Worm (Caenorhabditis elegans) whole organism, L4 larva: ENCODE results near the gene F35E8.1.
A peak's percentile ranks its signal among the peaks of the same experiment; 100 is the strongest.

Source experiments
- F10B5.3 ChIP-seq: sonication (generic microtip); optimal IDR thresholded peaks from 2 replicates; lab custom pipeline; 2016; ENCODE audit warnings: mild to moderate bottlenecking, missing genetic modification characterization, missing compliant biosample characterization
- F26F4.8 ChIP-seq: fragments of 200-800 bp; sonication (Bioruptor generic); conservative IDR thresholded peaks from 2 replicates; pipeline ENCODE4 v1.3.6; 2022; ENCODE audit warnings: missing genetic modification characterization, missing compliant biosample characterization
- R02D3.7 ChIP-seq: fragments of 150-350 bp; sonication (generic microtip); optimal IDR thresholded peaks from 3 replicates; lab custom pipeline; 2014; ENCODE audit warnings: missing biosample characterization, missing genetic modification characterization
- T20F7.1 ChIP-seq: fragments of 200-800 bp; sonication (Bioruptor generic); optimal IDR thresholded peaks from 2 replicates; lab custom pipeline; 2018; ENCODE audit warnings: mild to moderate bottlenecking, missing genetic modification characterization, missing compliant biosample characterization
- ZK337.2 ChIP-seq: fragments of 200-800 bp; sonication (Bioruptor generic); IDR thresholded peaks from 2 replicates; pipeline ENCODE4 v1.3.6; 2022; ENCODE audit warnings: missing genetic modification reagents, missing genetic modification characterization, missing compliant biosample characterization
- arid-1 ChIP-seq: fragments of 200-800 bp; sonication (Bioruptor generic); conservative IDR thresholded peaks from 2 replicates; pipeline ENCODE4 v1.3.6; 2022; ENCODE audit warnings: missing genetic modification reagents, missing genetic modification characterization, missing compliant biosample characterization
- ceh-32 ChIP-seq: sonication (generic microtip); optimal IDR thresholded peaks from 2 replicates; lab custom pipeline; 2016; ENCODE audit warnings: mild to moderate bottlenecking, missing genetic modification characterization, missing compliant biosample characterization; ENCODE audit not compliant: poor library complexity
- ceh-44 ChIP-seq: fragments of 200-800 bp; sonication (Bioruptor generic); IDR thresholded peaks from 2 replicates; pipeline ENCODE4 v1.3.6; 2022; ENCODE audit warnings: missing genetic modification reagents, missing genetic modification characterization, missing compliant biosample characterization
- ceh-62 ChIP-seq: sonication (generic microtip); optimal IDR thresholded peaks from 2 replicates; lab custom pipeline; 2017; ENCODE audit warnings: missing biosample characterization, missing genetic modification characterization
- ces-1 ChIP-seq: fragments of 150-350 bp; sonication (generic microtip); optimal IDR thresholded peaks from 4 replicates; lab custom pipeline; 2014; ENCODE audit warnings: missing biosample characterization, missing genetic modification reagents, missing genetic modification characterization
- daf-16 ChIP-seq, 3 experiments: sonication (generic microtip); optimal IDR thresholded peaks; 2 replicates each; lab custom pipeline; 2016 to 2017; ENCODE audit warnings: missing genetic modification characterization in 3 of 3, missing genetic modification reagents in 3 of 3, mild to moderate bottlenecking in 2 of 3, missing compliant biosample characterization in 2 of 3, missing biosample characterization in 1 of 3, moderate library complexity in 1 of 3
- dmd-6 ChIP-seq: fragments of 200-800 bp; sonication (Bioruptor generic); IDR thresholded peaks from 2 replicates; pipeline ENCODE4 v1.3.6; 2022; ENCODE audit warnings: missing genetic modification reagents, missing genetic modification characterization, missing compliant biosample characterization
- dmd-9 ChIP-seq: fragments of 200-800 bp; sonication (Bioruptor generic); IDR thresholded peaks from 2 replicates; pipeline ENCODE4 v1.3.6; 2022; ENCODE audit warnings: missing genetic modification reagents, missing genetic modification characterization, missing compliant biosample characterization
- dve-1 ChIP-seq: sonication (generic microtip); optimal IDR thresholded peaks from 2 replicates; lab custom pipeline; 2017; ENCODE audit warnings: antibody characterized with exemption, mild to moderate bottlenecking, missing genetic modification characterization, missing compliant biosample characterization; ENCODE audit not compliant: insufficient read depth
- fkh-10 ChIP-seq: fragments of 150-350 bp; optimal IDR thresholded peaks from 2 replicates; lab custom pipeline; 2014; ENCODE audit warnings: missing biosample characterization, missing genetic modification reagents, missing genetic modification characterization
- hif-1 ChIP-seq, 2 experiments: sonication (generic microtip); optimal IDR thresholded peaks; 2 replicates each; lab custom pipeline; 2016 to 2017; ENCODE audit warnings: missing compliant biosample characterization in 2 of 2, missing genetic modification characterization in 2 of 2, missing genetic modification reagents in 2 of 2, missing genotype in 2 of 2, mild to moderate bottlenecking in 1 of 2
- hlh-11 ChIP-seq: fragments of 200-800 bp; sonication (Bioruptor generic); optimal IDR thresholded peaks from 2 replicates; lab custom pipeline; 2018; ENCODE audit warnings: mild to moderate bottlenecking, missing genetic modification characterization, missing compliant biosample characterization
- jun-1 ChIP-seq: fragments of 150-350 bp; optimal IDR thresholded peaks from 2 replicates; lab custom pipeline; 2014; ENCODE audit warnings: missing biosample characterization, missing genetic modification reagents, missing genetic modification characterization
- lim-7 ChIP-seq: fragments of 200-800 bp; sonication (Bioruptor generic); IDR thresholded peaks from 2 replicates; pipeline ENCODE4 v1.3.6; 2022; ENCODE audit warnings: missing genetic modification characterization, missing compliant biosample characterization
- lin-15B ChIP-seq: fragments of 150-350 bp; sonication (generic microtip); optimal IDR thresholded peaks from 3 replicates; lab custom pipeline; 2014; ENCODE audit warnings: missing biosample characterization, missing genetic modification characterization
- lin-38 ChIP-seq: fragments of 200-800 bp; sonication (Bioruptor generic); IDR thresholded peaks from 2 replicates; pipeline ENCODE4 v1.3.6; 2022; ENCODE audit warnings: missing genetic modification reagents, missing genetic modification characterization, missing compliant biosample characterization
- lir-3 ChIP-seq: sonication (generic microtip); optimal IDR thresholded peaks from 2 replicates; lab custom pipeline; 2016; ENCODE audit warnings: mild to moderate bottlenecking, missing genetic modification characterization, missing compliant biosample characterization
- lsy-2 ChIP-seq, 2 experiments: fragments of 150-350 bp in 1 of 2; sonication (generic microtip) in 1 of 2; optimal IDR thresholded peaks; 2 replicates each; lab custom pipeline; 2014 to 2017; ENCODE audit warnings: missing biosample characterization in 2 of 2, missing genetic modification characterization in 2 of 2
- mdl-1 ChIP-seq, 2 experiments: fragments of 150-350 bp in 1 of 2; sonication (generic microtip) in 1 of 2; optimal IDR thresholded peaks; 2 replicates each; lab custom pipeline; 2014 to 2017; ENCODE audit warnings: missing biosample characterization in 2 of 2, missing genetic modification characterization in 2 of 2
- nhr-28 ChIP-seq: fragments of 150-350 bp; optimal IDR thresholded peaks from 2 replicates; lab custom pipeline; 2014; ENCODE audit warnings: missing biosample characterization, missing genetic modification characterization
- nhr-41 ChIP-seq: fragments of 200-800 bp; sonication (Bioruptor generic); IDR thresholded peaks from 2 replicates; pipeline ENCODE4 v1.3.6; 2022; ENCODE audit warnings: missing genetic modification reagents, missing genetic modification characterization, missing compliant biosample characterization
- nhr-48 ChIP-seq: sonication (generic microtip); optimal IDR thresholded peaks from 2 replicates; lab custom pipeline; 2016; ENCODE audit warnings: mild to moderate bottlenecking, missing genetic modification characterization, missing compliant biosample characterization
- pha-4 ChIP-seq, 2 experiments: fragments of 150-350 bp in 1 of 2; fragments of 200-800 bp in 1 of 2; sonication (Bioruptor generic) in 1 of 2; IDR thresholded peaks in 1 of 2; optimal IDR thresholded peaks in 1 of 2; 2 replicates each; pipeline versions ENCODE4 v1.3.6 to Lab custom; 2014 to 2022; ENCODE audit warnings: missing genetic modification characterization in 2 of 2, missing genetic modification reagents in 2 of 2, missing biosample characterization in 1 of 2, missing compliant biosample characterization in 1 of 2
- php-3 ChIP-seq: fragments of 200-800 bp; sonication (Bioruptor generic); IDR thresholded peaks from 2 replicates; pipeline ENCODE4 v1.3.6; 2022; ENCODE audit warnings: missing genetic modification reagents, missing genetic modification characterization, missing compliant biosample characterization
- sdz-12 ChIP-seq: fragments of 200-800 bp; sonication (Bioruptor generic); optimal IDR thresholded peaks from 2 replicates; lab custom pipeline; 2018; ENCODE audit warnings: mild to moderate bottlenecking, missing genetic modification characterization, missing compliant biosample characterization
- skn-1 ChIP-seq: fragments of 150-350 bp; optimal IDR thresholded peaks from 2 replicates; lab custom pipeline; 2014; ENCODE audit warnings: missing biosample characterization, missing genetic modification characterization
- snpc-4 ChIP-seq: fragments of 150-350 bp; optimal IDR thresholded peaks from 2 replicates; lab custom pipeline; 2014; ENCODE audit warnings: missing biosample characterization, missing genetic modification characterization
- spr-1 ChIP-seq: sonication (generic microtip); optimal IDR thresholded peaks from 2 replicates; lab custom pipeline; 2016; ENCODE audit warnings: mild to moderate bottlenecking, missing genetic modification characterization, missing compliant biosample characterization
- spr-3 ChIP-seq: fragments of 200-800 bp; sonication (Bioruptor generic); optimal IDR thresholded peaks from 2 replicates; lab custom pipeline; 2018; ENCODE audit warnings: mild to moderate bottlenecking, missing genetic modification characterization, missing compliant biosample characterization
- tag-97 ChIP-seq: fragments of 200-800 bp; sonication (Bioruptor generic); IDR thresholded peaks from 2 replicates; pipeline ENCODE4 v1.3.6; 2022; ENCODE audit warnings: missing genetic modification characterization, missing compliant biosample characterization
- unc-62 ChIP-seq, 3 experiments: fragments of 150-350 bp in 1 of 3; sonication (generic microtip); optimal IDR thresholded peaks in 2 of 3; peaks in 1 of 3; 1 replicate in 1 of 3; 2 replicates in 2 of 3; lab custom pipeline; 2014 to 2017; ENCODE audit warnings: missing biosample characterization in 3 of 3, missing genetic modification characterization in 3 of 3, missing genetic modification reagents in 3 of 3, missing genotype in 1 of 3
- zag-1 ChIP-seq: fragments of 150-350 bp; optimal IDR thresholded peaks from 2 replicates; lab custom pipeline; 2014; ENCODE audit warnings: missing biosample characterization, missing genetic modification characterization

The F35E8.1 gene

DNA sequence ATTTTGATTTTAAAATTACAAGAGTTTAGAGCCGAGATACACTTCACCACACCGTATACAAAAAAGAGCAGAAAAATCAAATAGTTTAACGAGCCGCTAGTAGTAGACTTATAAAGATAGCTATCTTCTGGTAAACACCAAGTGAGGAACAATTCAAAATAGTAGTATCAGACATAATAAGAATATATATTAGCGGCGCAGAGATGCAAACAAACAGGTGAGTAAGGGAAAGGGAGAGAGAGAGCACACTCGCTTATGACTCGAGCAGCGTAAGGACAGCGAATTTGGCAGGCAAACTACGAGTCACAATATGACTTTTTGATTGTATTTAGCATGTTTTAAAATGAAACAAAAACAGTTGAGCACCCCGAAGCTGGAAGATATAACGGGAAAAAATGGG, 14.2 kb downstream of the F35E8.1 start (continued):
- TF ChIP-seq mdl-1 (tag; optimal IDR thresholded peaks at IDR 0.05; lab: Kevin White, UChicago) = no peak
- no peak for TF ChIP-seq lir-3 (tag; lab: Kevin White, UChicago)
- no peak for TF ChIP-seq pha-4 (GFP tag; IDR thresholded peaks at IDR 0.05; lab: Robert Waterston, UW)
- TF ChIP-seq pha-4 (tag; optimal IDR thresholded peaks at IDR 0.05; lab: Kevin White, UChicago) = peak; percentile 43
- no peak for TF ChIP-seq lin-15B (tag; lab: Kevin White, UChicago)
- TF ChIP-seq lim-7 (GFP tag; lab: Robert Waterston, UW) = no peak
- no peak for TF ChIP-seq R02D3.7 (tag; lab: Kevin White, UChicago)
- TF ChIP-seq dmd-9 = no peak
- no peak for TF ChIP-seq F26F4.8 (GFP tag; lab: Robert Waterston, UW)
- TF ChIP-seq ceh-62 (tag; lab: Kevin White, UChicago) = no peak
- TF ChIP-seq unc-62 (GFP tag; optimal IDR thresholded peaks at IDR 0.05 in 1 of 2; lab: Kevin White, UChicago) = no peak
- no peak for TF ChIP-seq unc-62 (tag; optimal IDR thresholded peaks at IDR 0.05; lab: Kevin White, UChicago)
- TF ChIP-seq ZK337.2 (GFP tag; lab: Robert Waterston, UW) = no peak
- no peak for TF ChIP-seq nhr-48 (tag; lab: Kevin White, UChicago)
- peak; percentile 61 for TF ChIP-seq dmd-6
- TF ChIP-seq arid-1 (GFP tag; lab: Robert Waterston, UW) = no peak
- peak; percentile 59 for TF ChIP-seq dve-1 (tag; lab: Kevin White, UChicago)
- no peak for TF ChIP-seq ces-1 (GFP tag; lab: Kevin White, UChicago)
- no peak for TF ChIP-seq lin-38 (GFP tag; lab: Robert Waterston, UW)
- no peak for TF ChIP-seq fkh-10

DNA sequence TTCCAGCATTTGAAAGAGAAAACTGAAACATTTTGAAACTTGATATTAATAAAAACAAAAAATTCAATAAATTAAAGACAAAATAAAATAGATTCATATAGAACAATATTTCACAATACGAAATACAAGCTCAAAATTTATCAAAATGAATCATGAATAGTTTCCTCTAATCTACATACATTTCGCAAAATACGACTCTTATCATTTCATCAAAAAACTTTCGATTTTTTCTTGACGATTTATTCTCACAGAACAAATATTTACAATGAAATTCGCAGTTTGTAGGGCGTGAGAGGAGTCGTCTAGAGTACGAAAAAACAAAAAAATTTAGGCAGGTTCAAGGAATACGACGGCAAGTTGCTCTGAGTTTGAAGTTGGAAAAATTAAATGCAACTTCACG, 15.3 kb downstream of the F35E8.1 start:
- TF ChIP-seq ceh-44 (GFP tag; lab: Robert Waterston, UW) = no peak
- TF ChIP-seq T20F7.1 (GFP tag; lab: Kevin White, UChicago) = no peak
- TF ChIP-seq sdz-12 (GFP tag; lab: Kevin White, UChicago) = no peak
- TF ChIP-seq dmd-6 = peak; percentile 35; the same call in 1 of the 2 replicates
- TF ChIP-seq F10B5.3 (tag; lab: Kevin White, UChicago) = no peak
- no peak for TF ChIP-seq nhr-48 (tag; lab: Kevin White, UChicago)
- TF ChIP-seq daf-16 (GFP tag; optimal IDR thresholded peaks at IDR 0.05; lab: Kevin White, UChicago) = no peak
- peak; percentile 78 for TF ChIP-seq daf-16 (tag; optimal IDR thresholded peaks at IDR 0.05; lab: Kevin White, UChicago)
- TF ChIP-seq zag-1 = no peak
- no peak for TF ChIP-seq spr-3 (GFP tag; lab: Kevin White, UChicago)
- no peak for TF ChIP-seq snpc-4 (tag; lab: Kevin White, UChicago)
- TF ChIP-seq nhr-28 (tag; lab: Kevin White, UChicago) = peak; percentile 60
- no peak for TF ChIP-seq tag-97 (GFP tag; lab: Robert Waterston, UW)
- no peak for TF ChIP-seq hif-1 (tag; optimal IDR thresholded peaks at IDR 0.05; lab: Kevin White, UChicago)
- peak; percentile 18 for TF ChIP-seq hlh-11 (tag; lab: Kevin White, UChicago)
- no peak for TF ChIP-seq php-3
- TF ChIP-seq skn-1 = no peak
- TF ChIP-seq nhr-41 (GFP tag; lab: Robert Waterston, UW) = no peak
- TF ChIP-seq pha-4 (GFP tag; IDR thresholded peaks at IDR 0.05; lab: Robert Waterston, UW) = no peak
- no peak for TF ChIP-seq pha-4 (tag; optimal IDR thresholded peaks at IDR 0.05; lab: Kevin White, UChicago)
- TF ChIP-seq ceh-32 (tag; lab: Kevin White, UChicago) = no peak
- no peak for TF ChIP-seq spr-1 (tag; lab: Kevin White, UChicago)
- no peak for TF ChIP-seq lsy-2 (tag; optimal IDR thresholded peaks at IDR 0.05; lab: Kevin White, UChicago)
- no peak for TF ChIP-seq R02D3.7 (tag; lab: Kevin White, UChicago)
- no peak for TF ChIP-seq jun-1 (tag; lab: Kevin White, UChicago)
- TF ChIP-seq, all 104 proteins: peak for 4
